Fruit fly (Drosophila melanogaster) whole organism, wandering third instar larva: ENCODE data around the gene yellow-c.

Experiments used
- GATAd ChIP-seq: sonication (Bioruptor generic); optimal IDR thresholded peaks from 2 replicates; lab custom pipeline; 2016; ENCODE audit warnings: missing biosample characterization, missing genetic modification characterization
- HLH106 ChIP-seq: fragments of 200-800 bp; optimal IDR thresholded peaks from 3 replicates; lab custom pipeline; 2019; ENCODE audit warnings: missing biosample characterization, mild to moderate bottlenecking, missing genetic modification characterization, moderate library complexity
- Myc ChIP-seq: fragments of >200 bp; optimal IDR thresholded peaks from 2 replicates; lab custom pipeline; 2017
- Rel ChIP-seq, 2 experiments: fragments of 200-800 bp; sonication (Bioruptor generic) in 1 of 2; optimal IDR thresholded peaks; 2 replicates in 1 of 2; 3 replicates in 1 of 2; lab custom pipeline; 2016 to 2019; ENCODE audit warnings: mild to moderate bottlenecking in 2 of 2, missing biosample characterization in 2 of 2, missing genetic modification characterization in 2 of 2, moderate library complexity in 1 of 2
- br ChIP-seq: fragments of 200-800 bp; sonication (Bioruptor generic); optimal IDR thresholded peaks from 2 replicates; lab custom pipeline; 2016; ENCODE audit warnings: missing biosample characterization, missing genetic modification characterization
- brk ChIP-seq: fragments of 200-800 bp; sonication (Bioruptor generic); optimal IDR thresholded peaks from 2 replicates; lab custom pipeline; 2016; ENCODE audit warnings: missing biosample characterization, mild to moderate bottlenecking, missing genetic modification characterization
- dl ChIP-seq, 2 experiments: fragments of 175-275, 200-275 bp in 1 of 2; fragments of 200-275 bp in 1 of 2; sonication (Bioruptor generic); optimal IDR thresholded peaks; lab custom pipeline; 2018; ENCODE audit warnings: mild to moderate bottlenecking in 2 of 2, missing biosample characterization in 2 of 2, missing genetic modification characterization in 2 of 2, moderate library complexity in 2 of 2; ENCODE audit not compliant: partially characterized antibody in 2 of 2, insufficient read depth in 1 of 2
- h ChIP-seq: fragments of 200-800 bp; sonication (Bioruptor generic); optimal IDR thresholded peaks from 3 replicates; lab custom pipeline; 2016; ENCODE audit warnings: missing biosample characterization, mild to moderate bottlenecking, missing genetic modification characterization
- pan ChIP-seq: fragments of >200 bp; optimal IDR thresholded peaks from 2 replicates; lab custom pipeline; 2017
- psq ChIP-seq: fragments of 200-800 bp; sonication (Bioruptor generic); optimal IDR thresholded peaks from 3 replicates; lab custom pipeline; 2017; ENCODE audit warnings: missing biosample characterization, mild to moderate bottlenecking, missing genetic modification characterization, moderate library complexity
- sv ChIP-seq: fragments of 200-800 bp; sonication (Bioruptor generic); optimal IDR thresholded peaks from 3 replicates; lab custom pipeline; 2016; ENCODE audit warnings: missing biosample characterization, missing genetic modification characterization
- woc ChIP-seq: sonication (Bioruptor generic); optimal IDR thresholded peaks from 2 replicates; lab custom pipeline; 2016; ENCODE audit warnings: missing biosample characterization, mild to moderate bottlenecking, missing genetic modification characterization

DNA sequence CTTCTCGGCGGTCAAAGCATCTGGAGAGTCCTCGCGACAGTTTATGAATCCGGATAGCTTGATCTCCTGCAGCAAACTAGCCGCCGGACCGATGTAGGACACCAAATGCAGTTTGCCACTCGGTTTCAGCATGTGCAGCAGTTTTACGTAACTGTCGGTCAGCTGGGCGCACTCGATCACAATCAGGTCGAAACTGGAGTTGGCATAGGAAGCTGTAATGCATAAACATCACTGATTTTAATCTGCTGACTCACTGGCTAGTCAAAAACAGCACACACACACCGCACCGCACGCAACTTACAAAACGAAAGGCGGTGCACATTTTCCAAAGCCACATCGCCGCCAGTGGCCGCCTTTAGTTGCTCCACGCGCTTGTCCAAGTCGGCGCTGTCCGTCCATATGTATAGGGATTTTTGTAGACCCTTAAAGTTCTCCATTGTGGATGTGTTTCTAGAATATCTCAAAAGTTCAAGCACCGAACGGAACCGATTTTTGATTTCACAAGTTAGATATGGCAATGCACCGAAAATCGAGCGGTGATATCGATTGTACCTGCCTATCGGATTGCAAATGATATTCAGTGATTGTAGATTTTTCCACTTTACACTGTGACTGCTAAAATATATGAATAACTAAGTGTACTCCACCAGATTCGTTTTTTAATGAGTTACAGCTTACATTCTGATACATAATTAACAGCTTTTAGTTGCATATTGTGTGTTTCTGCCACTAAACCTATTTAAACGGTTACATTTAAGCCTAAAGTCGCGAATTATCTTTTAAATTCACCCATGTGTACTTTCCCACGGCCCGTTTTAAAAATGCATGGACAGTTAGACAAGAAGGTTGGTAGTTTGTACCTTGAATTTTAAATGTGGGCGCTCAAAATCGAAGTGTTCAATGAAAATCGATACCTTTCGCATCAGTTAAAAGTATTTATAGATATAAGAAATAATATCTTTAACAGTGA, 3.4 kb downstream of the yellow-c start, which contains the start of gene CIAPIN1:
- no peak for TF ChIP-seq pan
- TF ChIP-seq dl (GFP tag; optimal IDR thresholded peaks at IDR 0.05; lab: Kevin White, UChicago; ENCODE audit: insufficient read depth in 1 of 2, partially characterized antibody in 2 of 2), result no peak
- no peak for TF ChIP-seq brk
- TF ChIP-seq psq (GFP tag; lab: Kevin White, UChicago), result no peak
- TF ChIP-seq HLH106 (tag; lab: Kevin White, UChicago), result no peak
- no peak for TF ChIP-seq Rel (GFP tag; optimal IDR thresholded peaks at IDR 0.05; lab: Kevin White, UChicago)
- TF ChIP-seq Rel (tag; optimal IDR thresholded peaks at IDR 0.05; lab: Kevin White, UChicago), result no peak
- no peak for TF ChIP-seq GATAd (GFP tag; lab: Kevin White, UChicago)
- TF ChIP-seq h (GFP tag; lab: Kevin White, UChicago), result no peak
- TF ChIP-seq br (GFP tag; lab: Kevin White, UChicago), result no peak
- TF ChIP-seq woc (GFP tag; lab: Kevin White, UChicago), result no peak
- no peak for TF ChIP-seq sv (GFP tag; lab: Kevin White, UChicago)
- no peak for TF ChIP-seq Myc (lab: Kevin White, UChicago)
